Fruit fly (Drosophila melanogaster) whole organism, embryonic: ENCODE measurements around the gene EndoGI.

Experiments
- Atf-2 ChIP-seq: fragments of 200-800 bp; sonication (Bioruptor generic); optimal IDR thresholded peaks from 2 replicates; lab custom pipeline; 2016; ENCODE audit warnings: missing biosample characterization, missing genetic modification characterization
- B-H1 ChIP-seq: fragments of 200-800 bp; sonication (Bioruptor generic); IDR thresholded peaks from 3 replicates; pipeline ENCODE4 v1.3.6; 2022; ENCODE audit warnings: missing biosample characterization, missing genetic modification characterization
- Bgb ChIP-seq: fragments of 200-800 bp; sonication (Bioruptor generic); IDR thresholded peaks from 2 replicates; pipeline ENCODE4 v1.3.6; 2022; ENCODE audit warnings: missing biosample characterization, missing genetic modification characterization; ENCODE audit not compliant: partially characterized antibody
- Bteb2 ChIP-seq: fragments of 200-800 bp; sonication (Bioruptor generic); optimal IDR thresholded peaks from 2 replicates; lab custom pipeline; 2016; ENCODE audit warnings: missing biosample characterization, missing genetic modification characterization
- C15 ChIP-seq: fragments of 200-800 bp; sonication (Bioruptor generic); IDR thresholded peaks from 3 replicates; pipeline ENCODE4 v1.3.6; 2022; ENCODE audit warnings: missing biosample characterization, missing genetic modification characterization
- CG11085 ChIP-seq: fragments of 200-800 bp; sonication (Bioruptor generic); IDR thresholded peaks from 2 replicates; pipeline ENCODE4 v1.3.6; 2022; ENCODE audit warnings: missing biosample characterization, missing genetic modification characterization
- CG13894 ChIP-seq: fragments of 200-800 bp; sonication (Bioruptor generic); optimal IDR thresholded peaks from 3 replicates; lab custom pipeline; 2018; ENCODE audit warnings: missing biosample characterization, mild to moderate bottlenecking, missing genetic modification characterization, moderate library complexity
- CG16813 ChIP-seq: fragments of 200-800 bp; sonication (Bioruptor generic); IDR thresholded peaks from 3 replicates; pipeline ENCODE4 v1.3.6; 2022; ENCODE audit warnings: missing biosample characterization, missing genetic modification characterization; ENCODE audit not compliant: partially characterized antibody
- CG17912 ChIP-seq: fragments of 200-800 bp; sonication (Bioruptor generic); optimal IDR thresholded peaks from 2 replicates; lab custom pipeline; 2018; ENCODE audit warnings: missing biosample characterization, mild to moderate bottlenecking, missing genetic modification characterization
- CG30020 ChIP-seq: fragments of 200-800 bp; optimal IDR thresholded peaks from 2 replicates; lab custom pipeline; 2019; ENCODE audit warnings: missing biosample characterization, mild to moderate bottlenecking, missing genetic modification characterization, moderate library complexity
- CG3065 ChIP-seq: fragments of 200-800 bp; sonication (Bioruptor generic); optimal IDR thresholded peaks from 2 replicates; lab custom pipeline; 2016; ENCODE audit warnings: missing biosample characterization, missing genetic modification characterization
- CG3847 ChIP-seq: fragments of 200-800 bp; sonication (Bioruptor generic); IDR thresholded peaks from 2 replicates; pipeline ENCODE4 v1.3.6; 2022; ENCODE audit warnings: missing biosample characterization, missing genetic modification characterization
- CG4617 ChIP-seq: fragments of 200-800 bp; sonication (Bioruptor generic); optimal IDR thresholded peaks from 3 replicates; lab custom pipeline; 2016; ENCODE audit warnings: missing biosample characterization, missing genetic modification characterization, borderline replicate concordance
- CG5953 ChIP-seq: fragments of 200-800 bp; sonication (Bioruptor generic); IDR thresholded peaks from 2 replicates; pipeline ENCODE4 v1.3.6; 2022; ENCODE audit warnings: missing biosample characterization, missing genetic modification characterization
- CG6175 ChIP-seq: fragments of 200-800 bp; sonication (Bioruptor generic); IDR thresholded peaks from 3 replicates; pipeline ENCODE4 v1.3.6; 2022; ENCODE audit warnings: missing biosample characterization, missing genetic modification characterization
- CG6654 ChIP-seq: fragments of 200-800 bp; sonication (Bioruptor generic); optimal IDR thresholded peaks from 2 replicates; lab custom pipeline; 2017; ENCODE audit warnings: missing biosample characterization, mild to moderate bottlenecking, missing genetic modification characterization
- CG7745 ChIP-seq: fragments of 200-800 bp; sonication (Bioruptor generic); optimal IDR thresholded peaks from 2 replicates; lab custom pipeline; 2018; ENCODE audit warnings: missing biosample characterization, mild to moderate bottlenecking, missing genetic modification characterization, moderate library complexity
- CG8089 ChIP-seq: fragments of 200-800 bp; sonication (Bioruptor generic); optimal IDR thresholded peaks from 3 replicates; lab custom pipeline; 2016; ENCODE audit warnings: missing biosample characterization, missing genetic modification characterization
- CG9797 ChIP-seq: fragments of 200-800 bp; sonication (Bioruptor generic); optimal IDR thresholded peaks from 3 replicates; lab custom pipeline; 2018; ENCODE audit warnings: missing biosample characterization, mild to moderate bottlenecking, missing genetic modification characterization
- Camta ChIP-seq: fragments of 200-800 bp; sonication (Bioruptor generic); optimal IDR thresholded peaks from 2 replicates; lab custom pipeline; 2016; ENCODE audit warnings: missing biosample characterization, missing genetic modification characterization
- Dp ChIP-seq: fragments of 200-800 bp; sonication (Bioruptor generic); optimal IDR thresholded peaks from 2 replicates; lab custom pipeline; 2018; ENCODE audit warnings: missing biosample characterization, mild to moderate bottlenecking, missing genetic modification characterization, moderate library complexity
- GATAe ChIP-seq: fragments of 200-800 bp; sonication (Bioruptor generic); conservative IDR thresholded peaks from 2 replicates; pipeline ENCODE4 v1.3.6; 2022; ENCODE audit warnings: missing biosample characterization, missing genetic modification characterization
- H15 ChIP-seq: fragments of 200-800 bp; sonication (Bioruptor generic); IDR thresholded peaks from 3 replicates; pipeline ENCODE4 v1.3.6; 2022; ENCODE audit warnings: missing biosample characterization, missing genetic modification characterization
- HmgZ ChIP-seq: fragments of 200-800 bp; sonication (Bioruptor generic); optimal IDR thresholded peaks from 2 replicates; lab custom pipeline; 2018; ENCODE audit warnings: missing biosample characterization, mild to moderate bottlenecking, missing genetic modification characterization
- Lim3 ChIP-seq: fragments of 200-800 bp; sonication (Bioruptor generic); IDR thresholded peaks from 2 replicates; pipeline ENCODE4 v1.3.6; 2022; ENCODE audit warnings: missing biosample characterization, missing genetic modification characterization
- Myb ChIP-seq: fragments of 200-800 bp; sonication (Bioruptor generic); optimal IDR thresholded peaks from 2 replicates; lab custom pipeline; 2016; ENCODE audit warnings: missing biosample characterization, missing genetic modification characterization
- Neu2 ChIP-seq: fragments of 200-800 bp; sonication (Bioruptor generic); optimal IDR thresholded peaks from 3 replicates; lab custom pipeline; 2016; ENCODE audit warnings: missing biosample characterization, missing genetic modification characterization, borderline replicate concordance
- Ravus ChIP-seq: fragments of 200-800 bp; sonication (Bioruptor generic); IDR thresholded peaks from 2 replicates; pipeline ENCODE4 v1.3.6; 2022; ENCODE audit warnings: missing biosample characterization, missing genetic modification characterization
- Rx ChIP-seq: fragments of 200-800 bp; sonication (Bioruptor generic); IDR thresholded peaks from 2 replicates; pipeline ENCODE4 v1.3.6; 2022; ENCODE audit warnings: missing biosample characterization, missing genetic modification characterization
- Scr ChIP-seq: fragments of 200-800 bp; sonication (Bioruptor generic); IDR thresholded peaks from 2 replicates; pipeline ENCODE4 v1.3.6; 2022; ENCODE audit warnings: missing biosample characterization, missing genetic modification characterization; ENCODE audit not compliant: partially characterized antibody
- Vsx1 ChIP-seq: fragments of 200-800 bp; sonication (Bioruptor generic); optimal IDR thresholded peaks from 2 replicates; lab custom pipeline; 2017; ENCODE audit warnings: missing biosample characterization, mild to moderate bottlenecking, missing genetic modification characterization, missing genetic modification reagents
- YL-1 ChIP-seq: fragments of 200-800 bp; sonication (Bioruptor generic); optimal IDR thresholded peaks from 3 replicates; lab custom pipeline; 2017; ENCODE audit warnings: missing biosample characterization, mild to moderate bottlenecking, missing genetic modification characterization
- cg ChIP-seq: fragments of 200-800 bp; sonication (Bioruptor generic); optimal IDR thresholded peaks from 3 replicates; lab custom pipeline; 2019; ENCODE audit warnings: missing biosample characterization, mild to moderate bottlenecking, missing genetic modification characterization, moderate library complexity
- da ChIP-seq: fragments of 200-800 bp; sonication (Bioruptor generic); optimal IDR thresholded peaks from 2 replicates; lab custom pipeline; 2016; ENCODE audit warnings: missing biosample characterization, missing genetic modification characterization
- eve ChIP-seq, 2 experiments: fragments of >200 bp; optimal IDR thresholded peaks; 2 replicates each; lab custom pipeline; 2017; ENCODE audit warnings: missing biosample characterization in 2 of 2, missing genetic modification characterization in 2 of 2
- eyg ChIP-seq: fragments of 200-800 bp; sonication (Bioruptor generic); optimal IDR thresholded peaks from 3 replicates; lab custom pipeline; 2016; ENCODE audit warnings: missing biosample characterization, missing genetic modification characterization
- ftz-f1 ChIP-seq: fragments of 200-800 bp; sonication (Bioruptor generic); optimal IDR thresholded peaks from 2 replicates; lab custom pipeline; 2016; ENCODE audit warnings: missing biosample characterization, missing genetic modification characterization
- fu2 ChIP-seq: fragments of 200-800 bp; sonication (Bioruptor generic); optimal IDR thresholded peaks from 2 replicates; lab custom pipeline; 2016; ENCODE audit warnings: missing biosample characterization, missing genetic modification characterization
- jigr1 ChIP-seq: fragments of 200-800 bp; sonication (Bioruptor generic); IDR thresholded peaks from 3 replicates; pipeline ENCODE4 v1.3.6; 2022; ENCODE audit warnings: missing biosample characterization, missing genetic modification characterization
- lab ChIP-seq: fragments of 200-800 bp; sonication (Bioruptor generic); optimal IDR thresholded peaks from 3 replicates; lab custom pipeline; 2017; ENCODE audit warnings: missing biosample characterization, missing genetic modification characterization, mild to moderate bottlenecking, moderate library complexity, missing genetic modification reagents
- nerfin-2 ChIP-seq: fragments of 200-800 bp; sonication (Bioruptor generic); IDR thresholded peaks from 2 replicates; pipeline ENCODE4 v1.3.6; 2022; ENCODE audit warnings: missing biosample characterization, missing genetic modification characterization; ENCODE audit not compliant: partially characterized antibody
- repo ChIP-seq: fragments of 200-800 bp; sonication (Bioruptor generic); optimal IDR thresholded peaks from 2 replicates; lab custom pipeline; 2016; ENCODE audit warnings: missing biosample characterization, missing genetic modification characterization
- slbo ChIP-seq: fragments of 200-800 bp; sonication (Bioruptor generic); IDR thresholded peaks from 2 replicates; pipeline ENCODE4 v1.3.6; 2022; ENCODE audit warnings: missing biosample characterization, missing genetic modification characterization
- sr ChIP-seq: fragments of 200-800 bp; sonication (Bioruptor generic); IDR thresholded peaks from 3 replicates; pipeline ENCODE4 v1.3.6; 2022; ENCODE audit warnings: missing biosample characterization, missing genetic modification characterization
- sug ChIP-seq: fragments of 200-800 bp; optimal IDR thresholded peaks from 2 replicates; lab custom pipeline; 2019; ENCODE audit warnings: missing biosample characterization, mild to moderate bottlenecking, missing genetic modification characterization, moderate library complexity
- twi ChIP-seq: fragments of 200-800 bp; optimal IDR thresholded peaks from 2 replicates; lab custom pipeline; 2019; ENCODE audit warnings: missing biosample characterization, mild to moderate bottlenecking, missing genetic modification characterization, moderate library complexity
- unc-4 ChIP-seq: fragments of 200-800 bp; sonication (Bioruptor generic); IDR thresholded peaks from 2 replicates; pipeline ENCODE4 v1.3.6; 2022; ENCODE audit warnings: missing biosample characterization, missing genetic modification characterization; ENCODE audit not compliant: partially characterized antibody
- zfh2 ChIP-seq: fragments of 200-800 bp; sonication (Bioruptor generic); optimal IDR thresholded peaks from 2 replicates; lab custom pipeline; 2016; ENCODE audit warnings: missing biosample characterization, missing genetic modification characterization

Gene EndoGI

DNA sequence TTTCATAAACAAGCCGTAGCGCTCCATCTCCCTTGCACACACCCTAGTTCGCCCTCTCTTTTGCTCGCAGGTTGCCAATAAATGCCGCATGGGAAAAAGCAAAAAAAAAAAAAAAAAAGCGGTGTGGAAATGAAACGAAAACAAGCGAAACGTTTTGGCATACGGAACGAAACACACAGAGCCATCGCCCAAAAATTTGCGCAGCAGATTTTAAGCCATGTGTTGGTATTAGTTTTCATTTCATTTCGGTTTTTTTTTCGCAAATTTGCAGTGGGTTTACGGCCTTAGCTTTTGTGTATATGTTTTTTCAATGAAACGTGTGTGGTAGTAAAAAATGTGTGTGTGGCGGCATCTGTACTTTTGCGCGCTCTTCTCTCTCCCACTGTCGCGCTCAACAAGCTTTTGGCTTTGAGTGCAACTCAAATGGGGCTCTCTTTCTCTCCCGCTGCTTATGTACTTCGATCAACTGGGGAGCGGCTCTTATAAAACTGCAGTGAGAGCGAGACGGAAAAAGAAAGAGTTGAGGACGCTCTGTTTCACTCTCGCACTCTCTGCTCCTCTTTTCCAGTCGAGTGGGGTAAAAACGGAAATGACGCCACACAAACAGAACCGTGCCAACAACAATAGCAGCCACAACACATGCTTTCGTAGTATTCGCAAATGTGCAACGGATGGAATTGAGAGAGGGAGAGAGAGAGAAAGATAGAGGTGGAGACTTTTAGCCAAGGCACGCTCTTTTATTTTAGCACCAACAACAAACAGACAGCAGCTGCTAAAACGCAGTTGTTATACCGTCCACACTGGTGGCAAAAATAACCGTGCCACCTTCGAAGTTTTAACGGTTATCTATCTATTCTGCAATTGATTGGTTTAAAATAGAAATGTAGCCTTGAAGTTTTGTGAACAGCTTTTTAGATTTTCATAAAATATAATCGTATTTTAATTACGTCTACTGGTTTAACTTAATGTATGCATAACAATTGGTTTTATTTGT is 27.1 kb downstream of the EndoGI start (continued):
- no peak for TF ChIP-seq unc-4 (GFP tag; lab: Robert Waterston, UW)
- TF ChIP-seq zfh2, result peak; percentile 56
- no peak for TF ChIP-seq Bgb (GFP tag; lab: Robert Waterston, UW)
- no peak for TF ChIP-seq CG4617 (GFP tag; lab: Kevin White, UChicago)
- TF ChIP-seq slbo, result no peak
- peak; percentile 13 for TF ChIP-seq CG8089 (GFP tag; lab: Kevin White, UChicago)
- TF ChIP-seq eyg (GFP tag; lab: Kevin White, UChicago), result peak; percentile 2
- peak; percentile 62 for TF ChIP-seq cg (GFP tag; lab: Kevin White, UChicago)
- TF ChIP-seq CG13894 (tag; lab: Kevin White, UChicago), result peak; percentile 60
- TF ChIP-seq GATAe (GFP tag; lab: Robert Waterston, UW), result no peak
- no peak for TF ChIP-seq CG3847 (GFP tag; lab: Robert Waterston, UW)
- peak; percentile 1 for TF ChIP-seq Atf-2 (GFP tag; lab: Kevin White, UChicago)
- TF ChIP-seq Bteb2 (GFP tag; lab: Kevin White, UChicago), result peak; percentile 37
- TF ChIP-seq lab (GFP tag; lab: Kevin White, UChicago), result peak; percentile 85
- TF ChIP-seq CG5953 (GFP tag; lab: Robert Waterston, UW), result no peak
- no peak for TF ChIP-seq CG30020 (tag; lab: Kevin White, UChicago)
- TF ChIP-seq C15 (GFP tag; lab: Robert Waterston, UW), result no peak
- TF ChIP-seq fu2 (GFP tag; lab: Kevin White, UChicago), result no peak
- TF ChIP-seq Vsx1, result peak; percentile 40
- no peak for TF ChIP-seq CG6175 (GFP tag; lab: Robert Waterston, UW)
- TF ChIP-seq YL-1 (GFP tag; lab: Kevin White, UChicago), result no peak
- TF ChIP-seq twi (tag; lab: Kevin White, UChicago), result peak; percentile 4
- no peak for TF ChIP-seq Rx (GFP tag; lab: Robert Waterston, UW)
- no peak for TF ChIP-seq Lim3 (GFP tag; lab: Robert Waterston, UW)
- no peak for TF ChIP-seq CG7745 (tag; lab: Kevin White, UChicago)
- TF ChIP-seq CG3065 (GFP tag; lab: Kevin White, UChicago), result no peak
- no peak for TF ChIP-seq Scr
- TF ChIP-seq B-H1, result no peak
- TF ChIP-seq repo (GFP tag; lab: Kevin White, UChicago), result no peak
- TF ChIP-seq ftz-f1 (GFP tag; lab: Kevin White, UChicago), result peak; percentile 31
- TF ChIP-seq Neu2 (GFP tag; lab: Kevin White, UChicago), result no peak
- TF ChIP-seq Ravus, result no peak
- no peak for TF ChIP-seq CG6654 (GFP tag; lab: Kevin White, UChicago)
- no peak for TF ChIP-seq jigr1 (GFP tag; lab: Robert Waterston, UW)
- no peak for TF ChIP-seq CG9797
- TF ChIP-seq sr (GFP tag; lab: Robert Waterston, UW), result no peak
- no peak for TF ChIP-seq CG16813 (GFP tag; lab: Robert Waterston, UW)
- TF ChIP-seq Dp, result no peak
- TF ChIP-seq da (GFP tag; lab: Kevin White, UChicago), result no peak
- TF ChIP-seq sug, result peak; percentile 19
- TF ChIP-seq H15 (GFP tag; lab: Robert Waterston, UW), result no peak
- TF ChIP-seq nerfin-2 (GFP tag; lab: Robert Waterston, UW), result no peak
- TF ChIP-seq eve (GFP tag; optimal IDR thresholded peaks at IDR 0.05; lab: Kevin White, UChicago), result peak in 1 of 2 experiments; percentile 85
- TF ChIP-seq CG11085 (GFP tag; lab: Robert Waterston, UW), result no peak
- TF ChIP-seq Camta (GFP tag; lab: Kevin White, UChicago), result peak; percentile 34
- TF ChIP-seq Myb, result peak; percentile 3
- no peak for TF ChIP-seq HmgZ
- TF ChIP-seq CG17912 (GFP tag; lab: Kevin White, UChicago), result peak; percentile 72
